Fruit fly (Drosophila melanogaster) whole organism, embryonic: ENCODE data around the gene CG43954.

ENCODE experiments used
- Aef1 ChIP-seq: fragments of 200-800 bp; sonication (Bioruptor generic); IDR thresholded peaks from 3 replicates; pipeline ENCODE4 v1.3.6; 2022; ENCODE audit warnings: missing biosample characterization, missing genetic modification characterization
- Asciz ChIP-seq: fragments of 200-800 bp; sonication (Bioruptor generic); optimal IDR thresholded peaks from 2 replicates; lab custom pipeline; 2017; ENCODE audit warnings: missing biosample characterization, mild to moderate bottlenecking, missing genetic modification characterization, missing genetic modification reagents
- Atf-2 ChIP-seq: fragments of 200-800 bp; sonication (Bioruptor generic); optimal IDR thresholded peaks from 2 replicates; lab custom pipeline; 2016; ENCODE audit warnings: missing biosample characterization, missing genetic modification characterization
- Awh ChIP-seq: fragments of 200-800 bp; sonication (Bioruptor generic); IDR thresholded peaks from 2 replicates; pipeline ENCODE4, ENCODE4 v1.3.6; 2022; ENCODE audit warnings: missing biosample characterization, missing genetic modification characterization
- CG10209 ChIP-seq: fragments of 200-800 bp; sonication (Bioruptor generic); optimal IDR thresholded peaks from 3 replicates; lab custom pipeline; 2017; ENCODE audit warnings: missing biosample characterization, mild to moderate bottlenecking, missing genetic modification characterization, missing genetic modification reagents
- CG10654 ChIP-seq: fragments of 200-800 bp; sonication (Bioruptor generic); optimal IDR thresholded peaks from 2 replicates; lab custom pipeline; 2016; ENCODE audit warnings: missing biosample characterization, missing genetic modification characterization
- CG12071 ChIP-seq: fragments of 200-800 bp; sonication (Bioruptor generic); optimal IDR thresholded peaks from 3 replicates; lab custom pipeline; 2018; ENCODE audit warnings: missing biosample characterization, mild to moderate bottlenecking, missing genetic modification characterization
- CG12219 ChIP-seq: fragments of 200-800 bp; sonication (Bioruptor generic); optimal IDR thresholded peaks from 3 replicates; lab custom pipeline; 2018; ENCODE audit warnings: missing biosample characterization, mild to moderate bottlenecking, missing genetic modification characterization
- CG12659 ChIP-seq: fragments of 200-800 bp; sonication (Bioruptor generic); optimal IDR thresholded peaks from 3 replicates; lab custom pipeline; 2017; ENCODE audit warnings: mild to moderate bottlenecking, missing biosample characterization, missing genetic modification reagents, missing genetic modification characterization
- CG17328 ChIP-seq: fragments of 200-800 bp; sonication (Bioruptor generic); IDR thresholded peaks from 2 replicates; pipeline ENCODE4 v1.3.6; 2022; ENCODE audit warnings: missing biosample characterization, missing genetic modification characterization
- CG17612 ChIP-seq: fragments of 200-800 bp; sonication (Bioruptor generic); IDR thresholded peaks from 2 replicates; pipeline ENCODE4 v1.3.6; 2022; ENCODE audit warnings: missing biosample characterization, missing genetic modification characterization
- CG2120 ChIP-seq: fragments of 200-800 bp; sonication (Bioruptor generic); optimal IDR thresholded peaks from 3 replicates; lab custom pipeline; 2016; ENCODE audit warnings: missing biosample characterization, missing genetic modification characterization
- CG2202 ChIP-seq: fragments of 200-800 bp; sonication (Bioruptor generic); optimal IDR thresholded peaks from 2 replicates; lab custom pipeline; 2018; ENCODE audit warnings: missing biosample characterization, mild to moderate bottlenecking, missing genetic modification characterization
- CG32532 ChIP-seq: fragments of 200-800 bp; sonication (Bioruptor generic); IDR thresholded peaks from 2 replicates; pipeline ENCODE4 v1.3.6; 2022; ENCODE audit warnings: missing biosample characterization, missing genetic modification characterization
- CG34422 ChIP-seq: fragments of 200-800 bp; sonication (Bioruptor generic); IDR thresholded peaks from 3 replicates; pipeline ENCODE4 v1.3.6; 2022; ENCODE audit warnings: missing biosample characterization, missing genetic modification characterization
- CG4404 ChIP-seq: fragments of 200-800 bp; sonication (Bioruptor generic); IDR thresholded peaks from 2 replicates; pipeline ENCODE4 v1.3.6; 2022; ENCODE audit warnings: missing biosample characterization, missing genetic modification characterization
- CG4707 ChIP-seq: fragments of 200-800 bp; sonication (Bioruptor generic); optimal IDR thresholded peaks from 2 replicates; lab custom pipeline; 2018; ENCODE audit warnings: missing biosample characterization, mild to moderate bottlenecking, missing genetic modification characterization, moderate library complexity
- CG6813 ChIP-seq: fragments of 200-800 bp; sonication (Bioruptor generic); optimal IDR thresholded peaks from 2 replicates; lab custom pipeline; 2017; ENCODE audit warnings: missing biosample characterization, missing genetic modification characterization, mild to moderate bottlenecking, moderate library complexity, missing genetic modification reagents
- CG7928 ChIP-seq: fragments of 200-800 bp; sonication (Bioruptor generic); optimal IDR thresholded peaks from 2 replicates; lab custom pipeline; 2017; ENCODE audit warnings: missing biosample characterization, mild to moderate bottlenecking, missing genetic modification characterization
- CG8359 ChIP-seq: fragments of 200-800 bp; sonication (Bioruptor generic); optimal IDR thresholded peaks from 2 replicates; lab custom pipeline; 2017; ENCODE audit warnings: missing biosample characterization, mild to moderate bottlenecking, missing genetic modification characterization, borderline replicate concordance
- CG8944 ChIP-seq: fragments of 200-800 bp; sonication (Bioruptor generic); optimal IDR thresholded peaks from 3 replicates; lab custom pipeline; 2016; ENCODE audit warnings: missing biosample characterization, missing genetic modification characterization
- CkIIα-i1 ChIP-seq: fragments of 200-800 bp; sonication (Bioruptor generic); IDR thresholded peaks from 2 replicates; pipeline ENCODE4 v1.3.6; 2022; ENCODE audit warnings: missing biosample characterization, missing genetic modification characterization
- Drgx ChIP-seq: fragments of 200-800 bp; sonication (Bioruptor generic); IDR thresholded peaks from 2 replicates; pipeline ENCODE4 v1.3.6; 2022; ENCODE audit warnings: missing biosample characterization, missing genetic modification characterization
- E2f1 ChIP-seq: fragments of 200-800 bp; sonication (Bioruptor generic); IDR thresholded peaks from 2 replicates; pipeline ENCODE4 v1.3.6; 2022; ENCODE audit warnings: missing biosample characterization, missing genetic modification characterization
- Fer2 ChIP-seq: fragments of 200-800 bp; sonication (Bioruptor generic); optimal IDR thresholded peaks from 2 replicates; lab custom pipeline; 2018; ENCODE audit warnings: missing biosample characterization, mild to moderate bottlenecking, missing genetic modification characterization, moderate library complexity
- H15 ChIP-seq: fragments of 200-800 bp; sonication (Bioruptor generic); IDR thresholded peaks from 3 replicates; pipeline ENCODE4 v1.3.6; 2022; ENCODE audit warnings: missing biosample characterization, missing genetic modification characterization
- Opbp ChIP-seq: fragments of 200-800 bp; sonication (Bioruptor generic); IDR thresholded peaks from 3 replicates; pipeline ENCODE4 v1.3.6; 2022; ENCODE audit warnings: missing biosample characterization, missing genetic modification characterization; ENCODE audit not compliant: partially characterized antibody
- Ssrp ChIP-seq: fragments of 200-800 bp; sonication (Bioruptor generic); optimal IDR thresholded peaks from 2 replicates; lab custom pipeline; 2018; ENCODE audit warnings: missing biosample characterization, mild to moderate bottlenecking, missing genetic modification characterization, moderate library complexity
- amos ChIP-seq: fragments of 200-800 bp; sonication (Bioruptor generic); IDR thresholded peaks from 2 replicates; pipeline ENCODE4 v1.3.6; 2022; ENCODE audit warnings: missing biosample characterization, missing genetic modification characterization; ENCODE audit not compliant: partially characterized antibody
- bab2 ChIP-seq: fragments of 200-800 bp; sonication (Bioruptor generic); optimal IDR thresholded peaks from 2 replicates; lab custom pipeline; 2016; ENCODE audit warnings: missing biosample characterization, missing genetic modification characterization
- bbx ChIP-seq: fragments of 200-800 bp; sonication (Bioruptor generic); IDR thresholded peaks from 2 replicates; pipeline ENCODE4 v1.3.6; 2022; ENCODE audit warnings: missing biosample characterization, missing genetic modification characterization; ENCODE audit not compliant: partially characterized antibody
- dimm ChIP-seq: fragments of 200-800 bp; sonication (Bioruptor generic); IDR thresholded peaks from 2 replicates; pipeline ENCODE4 v1.3.6; 2022; ENCODE audit warnings: missing biosample characterization, missing genetic modification characterization
- dpn ChIP-seq, 2 experiments: fragments of 200-800 bp; sonication (Bioruptor generic); optimal IDR thresholded peaks; 3 replicates each; lab custom pipeline; 2016; ENCODE audit warnings: missing biosample characterization in 2 of 2, missing genetic modification characterization in 2 of 2
- exex ChIP-seq: fragments of 200-800 bp; sonication (Bioruptor generic); optimal IDR thresholded peaks from 4 replicates; lab custom pipeline; 2018; ENCODE audit warnings: missing biosample characterization, mild to moderate bottlenecking, missing genetic modification characterization, moderate library complexity
- eyg ChIP-seq: fragments of 200-800 bp; sonication (Bioruptor generic); optimal IDR thresholded peaks from 3 replicates; lab custom pipeline; 2016; ENCODE audit warnings: missing biosample characterization, missing genetic modification characterization
- gcm2 ChIP-seq: fragments of 200-800 bp; sonication (Bioruptor generic); optimal IDR thresholded peaks from 2 replicates; lab custom pipeline; 2016; ENCODE audit warnings: missing biosample characterization, missing genetic modification characterization
- gem ChIP-seq: fragments of 200-800 bp; sonication (Bioruptor generic); optimal IDR thresholded peaks from 2 replicates; lab custom pipeline; 2019; ENCODE audit warnings: missing biosample characterization, mild to moderate bottlenecking, missing genetic modification characterization, moderate library complexity
- lbe ChIP-seq: fragments of 200-800 bp; sonication (Bioruptor generic); optimal IDR thresholded peaks from 2 replicates; lab custom pipeline; 2016; ENCODE audit warnings: missing biosample characterization, mild to moderate bottlenecking, missing genetic modification characterization
- mld ChIP-seq: fragments of 200-800 bp; sonication (Bioruptor generic); IDR thresholded peaks from 3 replicates; pipeline ENCODE4 v1.3.6; 2022; ENCODE audit warnings: missing biosample characterization, missing genetic modification characterization; ENCODE audit not compliant: partially characterized antibody
- odd ChIP-seq: fragments of 200-800 bp; sonication (Bioruptor generic); optimal IDR thresholded peaks from 2 replicates; lab custom pipeline; 2017; ENCODE audit warnings: missing biosample characterization, mild to moderate bottlenecking, missing genetic modification characterization
- otp ChIP-seq: fragments of 200-800 bp; sonication (Bioruptor generic); IDR thresholded peaks from 3 replicates; pipeline ENCODE4, ENCODE4 v1.3.6; 2022; ENCODE audit warnings: missing biosample characterization, missing genetic modification characterization
- peb ChIP-seq: fragments of 200-800 bp; sonication (Bioruptor generic); IDR thresholded peaks from 2 replicates; pipeline ENCODE4 v1.3.6; 2022; ENCODE audit warnings: missing biosample characterization, missing genetic modification characterization
- ranshi ChIP-seq: fragments of 200-800 bp; sonication (Bioruptor generic); IDR thresholded peaks from 2 replicates; pipeline ENCODE4 v1.3.6; 2022; ENCODE audit warnings: missing biosample characterization, missing genetic modification characterization
- sc ChIP-seq, 3 experiments: fragments of >200 bp in 2 of 3; fragments of 200-800 bp in 1 of 3; sonication (Bioruptor generic) in 1 of 3; optimal IDR thresholded peaks; 2 replicates in 2 of 3; 3 replicates in 1 of 3; lab custom pipeline; 2017; ENCODE audit warnings: mild to moderate bottlenecking in 1 of 3, missing biosample characterization in 1 of 3, missing genetic modification characterization in 1 of 3, missing genetic modification reagents in 1 of 3
- sob ChIP-seq: fragments of 200-800 bp; sonication (Bioruptor generic); IDR thresholded peaks from 2 replicates; pipeline ENCODE4 v1.3.6; 2022; ENCODE audit warnings: missing biosample characterization, missing genetic modification characterization
- tin ChIP-seq: fragments of 200-800 bp; sonication (Bioruptor generic); optimal IDR thresholded peaks from 3 replicates; lab custom pipeline; 2016; ENCODE audit warnings: missing biosample characterization, missing genetic modification characterization
- tna ChIP-seq: fragments of 200-800 bp; sonication (Bioruptor generic); IDR thresholded peaks from 2 replicates; pipeline ENCODE4 v1.3.6; 2022; ENCODE audit warnings: missing biosample characterization, missing genetic modification characterization; ENCODE audit not compliant: partially characterized antibody
- wek ChIP-seq: fragments of 200-800 bp; sonication (Bioruptor generic); optimal IDR thresholded peaks from 3 replicates; lab custom pipeline; 2018; ENCODE audit warnings: missing biosample characterization, mild to moderate bottlenecking, missing genetic modification characterization, moderate library complexity
- zfh1 ChIP-seq: fragments of 200-800 bp; sonication (Bioruptor generic); IDR thresholded peaks from 3 replicates; pipeline ENCODE4 v1.3.6; 2022; ENCODE audit warnings: missing biosample characterization, missing genetic modification characterization

Gene CG43954

dm6 chr3L:16647578-16648113 is 63.8 kb downstream of the CG43954 start, which contains the start of gene Abl (continued):
- TF ChIP-seq CG6813 (GFP tag; lab: Kevin White, UChicago) (no peak), Drgx (GFP tag; lab: Robert Waterston, UW) (0 out of 2 replicates have a peak, but pooled peaks have one; percentile 22), E2f1 (GFP tag; lab: Robert Waterston, UW) (peak; percentile 29; the same call in 1 of the 2 replicates), CG34422 (GFP tag; lab: Robert Waterston, UW) (peak; percentile 59; the same call in 1 of the 3 replicates), bbx (GFP tag; lab: Robert Waterston, UW) (peak; percentile 82), CG7928 (GFP tag; lab: Kevin White, UChicago) (peak; percentile 63), CG8944 (GFP tag; lab: Kevin White, UChicago) (peak; percentile 73), zfh1 (GFP tag; lab: Robert Waterston, UW) (0 out of 3 replicates have a peak, but pooled peaks have one; percentile 43), otp (GFP tag; lab: Robert Waterston, UW) (peak; percentile 8; the same call in 2 of the 3 replicates), CG12659 (peak; percentile 91), wek (GFP tag; lab: Kevin White, UChicago) (peak; percentile 14), Atf-2 (peak; percentile 49), Opbp (GFP tag; lab: Robert Waterston, UW) (peak; percentile 77), CG10654 (peak; percentile 42), CG12071 (GFP tag; lab: Kevin White, UChicago) (peak; percentile 33), Asciz (GFP tag; lab: Kevin White, UChicago) (peak; percentile 3), sc (optimal IDR thresholded peaks at IDR 0.05; lab: Kevin White, UChicago) (no peak), sc (GFP tag; optimal IDR thresholded peaks at IDR 0.05; lab: Kevin White, UChicago) (no peak), Ssrp (tag; lab: Kevin White, UChicago) (no peak), CG32532 (peak; percentile 57; the same call in 1 of the 2 replicates), tin (GFP tag; lab: Kevin White, UChicago) (peak; percentile 62), H15 (GFP tag; lab: Robert Waterston, UW) (no peak; the same call in 2 of the 3 replicates), odd (no peak), gem (tag; lab: Kevin White, UChicago) (peak; percentile 35), mld (peak; percentile 62; the same call in 1 of the 3 replicates), CG10209 (GFP tag; lab: Kevin White, UChicago) (peak; percentile 69), sob (peak; percentile 88), amos (GFP tag; lab: Robert Waterston, UW) (peak; percentile 91), Fer2 (tag; lab: Kevin White, UChicago) (no peak), eyg (GFP tag; lab: Kevin White, UChicago) (peak; percentile 53), CG4707 (no peak), CG12219 (GFP tag; lab: Kevin White, UChicago) (no peak), CG17328 (GFP tag; lab: Robert Waterston, UW) (no peak; the same call in 1 of the 2 replicates), CG2120 (GFP tag; lab: Kevin White, UChicago) (peak; percentile 92), tna (GFP tag; lab: Robert Waterston, UW) (peak; percentile 72), CkIIα-i1 (no peak), ranshi (GFP tag; lab: Robert Waterston, UW) (no peak), CG2202 (tag; lab: Kevin White, UChicago) (no peak), dpn (GFP tag; optimal IDR thresholded peaks at IDR 0.05; lab: Kevin White, UChicago) (peak; percentile 81 to 84), exex (peak; percentile 46), CG4404 (GFP tag; lab: Robert Waterston, UW) (peak; percentile 22; the same call in 1 of the 2 replicates), CG17612 (GFP tag; lab: Robert Waterston, UW) (no peak), Awh (GFP tag; lab: Robert Waterston, UW) (no peak), Aef1 (GFP tag; lab: Robert Waterston, UW) (no peak), dimm (no peak), gcm2 (GFP tag; lab: Kevin White, UChicago) (peak; percentile 43), lbe (peak; percentile 74), CG8359 (GFP tag; lab: Kevin White, UChicago) (peak; percentile 15), bab2 (GFP tag; lab: Kevin White, UChicago) (peak; percentile 41), peb (GFP tag; lab: Robert Waterston, UW) (no peak)
